Worm (Caenorhabditis elegans): ENCODE results near the gene ZK666.15.

Gene ZK666.15

ce11 chrII:10476959-10477358 lies 9.9 kb upstream of the ZK666.15 start, which contains the start of gene ZK666.4:
Gene ZK666.4 (plus strand): TSS chrII:10477259.
- no peak for TF ChIP-seq lsy-12 (tag; optimal IDR thresholded peaks at IDR 0.05)
- TF ChIP-seq skn-1 (tag; optimal IDR thresholded peaks at IDR 0.05), result no peak
- no peak for TF ChIP-seq egl-5 (tag; optimal IDR thresholded peaks at IDR 0.05)
- no peak for TF ChIP-seq ZK546.5 (tag; optimal IDR thresholded peaks at IDR 0.05)
- no peak for TF ChIP-seq fkh-2 (tag; optimal IDR thresholded peaks at IDR 0.05)
- no peak for TF ChIP-seq ceh-28 (tag; optimal IDR thresholded peaks at IDR 0.05)

- TF ChIP-seq ama-1 (optimal IDR thresholded peaks at IDR 0.05) (no peak), mml-1 (tag; optimal IDR thresholded peaks at IDR 0.05) (no peak), nhr-12 (tag; optimal IDR thresholded peaks at IDR 0.05) (no peak), pqm-1 (tag; optimal IDR thresholded peaks at IDR 0.05) (no peak), elt-3 (tag; optimal IDR thresholded peaks at IDR 0.05) (no peak), egl-5 (tag; optimal IDR thresholded peaks at IDR 0.05) (no peak), jun-1 (tag; optimal IDR thresholded peaks at IDR 0.05) (no peak), zag-1 (tag; optimal IDR thresholded peaks at IDR 0.05) (no peak), tbx-2 (tag; optimal IDR thresholded peaks at IDR 0.05) (no peak), elt-1 (tag; optimal IDR thresholded peaks at IDR 0.05) (no peak), ceh-9 (tag; optimal IDR thresholded peaks at IDR 0.05) (no peak), fkh-2 (tag; optimal IDR thresholded peaks at IDR 0.05) (no peak), pha-4 (tag; optimal IDR thresholded peaks at IDR 0.05) (no peak), fos-1 (tag; optimal IDR thresholded peaks at IDR 0.05) (no peak), nhr-77 (tag; optimal IDR thresholded peaks at IDR 0.05) (no peak), daf-12 (tag; optimal IDR thresholded peaks at IDR 0.05) (no peak), unc-39 (tag; optimal IDR thresholded peaks at IDR 0.05) (no peak), ztf-4 (tag; optimal IDR thresholded peaks at IDR 0.05) (no peak), nhr-23 (tag; optimal IDR thresholded peaks at IDR 0.05) (no peak)
Measured at ce11 chrII:10479348-10479747, 7.5 kb upstream of the ZK666.15 start, which contains the start of gene clec-59. Gene clec-59 (minus strand): TSS chrII:10479448.

- TF ChIP-seq ceh-28 (tag; optimal IDR thresholded peaks at IDR 0.05) (no peak), ceh-82 (tag; optimal IDR thresholded peaks at IDR 0.05) (no peak), ama-1 (optimal IDR thresholded peaks at IDR 0.05) (no peak), egl-5 (tag; optimal IDR thresholded peaks at IDR 0.05) (no peak), R02D3.7 (tag; optimal IDR thresholded peaks at IDR 0.05) (no peak), nhr-76 (tag; optimal IDR thresholded peaks at IDR 0.05) (no peak), elt-3 (tag; optimal IDR thresholded peaks at IDR 0.05) (no peak), mdl-1 (tag; optimal IDR thresholded peaks at IDR 0.05) (no peak), fkh-2 (tag; optimal IDR thresholded peaks at IDR 0.05) (no peak), zag-1 (tag; optimal IDR thresholded peaks at IDR 0.05) (no peak), eor-1 (tag; optimal IDR thresholded peaks at IDR 0.05) (no peak), lin-39 (tag; optimal IDR thresholded peaks at IDR 0.05) (no peak)
Measured at ce11 chrII:10480043-10480442, 6.8 kb upstream of the ZK666.15 start.

- TF ChIP-seq mdl-1 (tag; optimal IDR thresholded peaks at IDR 0.05), result no peak
- peak; percentile 36 for TF ChIP-seq pqm-1 (tag; optimal IDR thresholded peaks at IDR 0.05)
- TF ChIP-seq nhr-43 (tag; optimal IDR thresholded peaks at IDR 0.05; ENCODE audit: poor library complexity, severe bottlenecking), result no peak
- no peak for TF ChIP-seq mml-1 (tag; optimal IDR thresholded peaks at IDR 0.05)
- TF ChIP-seq jun-1 (tag; optimal IDR thresholded peaks at IDR 0.05), result peak; percentile 7
- TF ChIP-seq elt-2 (tag; optimal IDR thresholded peaks at IDR 0.05), result peak; percentile 57
Measured at ce11 chrII:10481824-10482556, 4.8 kb upstream of the ZK666.15 start, which contains the start of the genes clec-60 and ZK666.11. Gene clec-60 (minus strand): TSS chrII:10481874. Gene ZK666.11 (plus strand): TSS chrII:10482522.

ce11 chrII:10482899-10483298 lies 3.9 kb upstream of the ZK666.15 start:
- TF ChIP-seq R02D3.7 (tag; optimal IDR thresholded peaks at IDR 0.05) (no peak), elt-2 (tag; optimal IDR thresholded peaks at IDR 0.05) (peak; percentile 67), pqm-1 (tag; optimal IDR thresholded peaks at IDR 0.05) (peak; percentile 48)

- TF ChIP-seq ceh-82 (tag; optimal IDR thresholded peaks at IDR 0.05), result no peak
- no peak for TF ChIP-seq mml-1 (tag; optimal IDR thresholded peaks at IDR 0.05)
- TF ChIP-seq unc-62 (GFP tag; optimal IDR thresholded peaks at IDR 0.05), result no peak
- no peak for TF ChIP-seq lsy-12 (tag; optimal IDR thresholded peaks at IDR 0.05)
- TF ChIP-seq sea-2 (GFP tag; optimal IDR thresholded peaks at IDR 0.05), result no peak
- TF ChIP-seq ztf-4 (tag; optimal IDR thresholded peaks at IDR 0.05), result no peak
- no peak for TF ChIP-seq nhr-77 (tag; optimal IDR thresholded peaks at IDR 0.05)
- no peak for TF ChIP-seq fkh-10 (GFP tag; optimal IDR thresholded peaks at IDR 0.05)
- no peak for TF ChIP-seq ceh-9 (tag; optimal IDR thresholded peaks at IDR 0.05)
- TF ChIP-seq nhr-76 (tag; optimal IDR thresholded peaks at IDR 0.05), result no peak
- TF ChIP-seq egl-27 (tag; optimal IDR thresholded peaks at IDR 0.05), result no peak
Measured at ce11 chrII:10483860-10484259, 3.0 kb upstream of the ZK666.15 start.
